Fruit fly (Drosophila melanogaster): ENCODE data around the gene tara.

Gene tara

DNA sequence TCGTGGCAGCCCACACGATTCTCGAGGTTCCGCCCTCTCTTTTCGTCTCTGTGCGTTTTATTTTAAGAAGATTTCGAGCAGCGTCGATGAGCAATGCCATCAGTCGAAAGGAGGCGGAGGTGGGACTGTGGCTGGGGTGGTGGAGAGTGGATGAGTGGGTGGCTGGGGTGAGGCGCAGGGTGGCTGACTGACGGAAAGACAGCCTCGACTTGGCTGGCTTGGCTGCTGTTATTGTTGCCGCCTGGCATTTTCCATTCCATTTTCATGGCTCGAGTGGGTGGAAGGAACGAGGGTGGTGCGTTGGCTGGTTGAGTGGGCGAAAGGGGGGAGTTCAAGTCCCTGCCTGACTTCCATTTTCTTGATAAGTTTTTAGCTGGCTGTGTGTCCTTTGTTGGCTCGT, 30.7 kb downstream of the tara start (continued):
- TF ChIP-seq CG15696 (tag; optimal IDR thresholded peaks at IDR 0.05) (no peak), CG3065 (GFP tag; optimal IDR thresholded peaks at IDR 0.05) (no peak), Sin3A (optimal IDR thresholded peaks at IDR 0.05) (no peak), mirr (GFP tag; optimal IDR thresholded peaks at IDR 0.05) (peak; percentile 18), CG12391 (tag; optimal IDR thresholded peaks at IDR 0.05) (no peak), her (GFP tag; optimal IDR thresholded peaks at IDR 0.05) (no peak), CrebB (tag; optimal IDR thresholded peaks at IDR 0.05) (no peak), CG2129 (GFP tag; IDR thresholded peaks at IDR 0.05; ENCODE audit: partially characterized antibody) (no peak), Lpt (GFP tag; optimal IDR thresholded peaks at IDR 0.05) (no peak), CG6654 (GFP tag; optimal IDR thresholded peaks at IDR 0.05) (no peak), seq (GFP tag; IDR thresholded peaks at IDR 0.05) (no peak; the same call in 1 of the 2 replicates), ato (GFP tag; IDR thresholded peaks at IDR 0.05; ENCODE audit: partially characterized antibody) (no peak), CG9215 (GFP tag; IDR thresholded peaks at IDR 0.05) (no peak), dmrt11E (tag; optimal IDR thresholded peaks at IDR 0.05) (no peak), slou (GFP tag; optimal IDR thresholded peaks at IDR 0.05) (no peak), inv (GFP tag; IDR thresholded peaks at IDR 0.05; ENCODE audit: partially characterized antibody) (no peak), Myb (GFP tag; optimal IDR thresholded peaks at IDR 0.05) (no peak), bbx (GFP tag; IDR thresholded peaks at IDR 0.05; ENCODE audit: partially characterized antibody) (0 out of 2 replicates have a peak, but pooled peaks have one; percentile 22), ewg (GFP tag; optimal IDR thresholded peaks at IDR 0.05) (no peak), gcm2 (GFP tag; optimal IDR thresholded peaks at IDR 0.05) (no peak), D19B (GFP tag; optimal IDR thresholded peaks at IDR 0.05) (no peak), CG7271 (tag; optimal IDR thresholded peaks at IDR 0.05) (no peak), Drgx (GFP tag; IDR thresholded peaks at IDR 0.05) (0 out of 2 replicates have a peak, but pooled peaks have one; percentile 13), Pdp1 (GFP tag; optimal IDR thresholded peaks at IDR 0.05) (no peak), z (GFP tag; IDR thresholded peaks at IDR 0.05) (no peak; the same call in 2 of the 3 replicates), Lhr (GFP tag; optimal IDR thresholded peaks at IDR 0.05) (no peak), CG4730 (GFP tag; IDR thresholded peaks at IDR 0.05) (no peak), Sox102F (GFP tag; optimal IDR thresholded peaks at IDR 0.05) (no peak), CG15011 (GFP tag; optimal IDR thresholded peaks at IDR 0.05) (no peak), fd64A (GFP tag; optimal IDR thresholded peaks at IDR 0.05) (no peak), pfk (GFP tag; optimal IDR thresholded peaks at IDR 0.05) (no peak), wdn (GFP tag; IDR thresholded peaks at IDR 0.05) (no peak), CG17612 (GFP tag; IDR thresholded peaks at IDR 0.05) (no peak), unc-4 (GFP tag; IDR thresholded peaks at IDR 0.05; ENCODE audit: partially characterized antibody) (no peak), NK7.1 (GFP tag; optimal IDR thresholded peaks at IDR 0.05) (no peak), dysf (GFP tag; IDR thresholded peaks at IDR 0.05) (no peak), CG30020 (tag; optimal IDR thresholded peaks at IDR 0.05) (no peak), CG13894 (tag; optimal IDR thresholded peaks at IDR 0.05) (peak; percentile 76), gro (GFP tag; optimal IDR thresholded peaks at IDR 0.05) (no peak), CG16813 (GFP tag; IDR thresholded peaks at IDR 0.05; ENCODE audit: partially characterized antibody) (0 out of 3 replicates have a peak, but pooled peaks have one; percentile 10), sim (GFP tag; IDR thresholded peaks at IDR 0.05) (no peak), bab2 (GFP tag; optimal IDR thresholded peaks at IDR 0.05) (no peak), CG10543 (GFP tag; optimal IDR thresholded peaks at IDR 0.05) (peak; percentile 91), tap (tag; optimal IDR thresholded peaks at IDR 0.05) (no peak), GATAe (GFP tag; conservative IDR thresholded peaks at IDR 0.05) (no peak), CG10209 (GFP tag; optimal IDR thresholded peaks at IDR 0.05) (no peak), C15 (GFP tag; IDR thresholded peaks at IDR 0.05) (no peak), croc (GFP tag; conservative IDR thresholded peaks at IDR 0.05) (no peak), Oaz (GFP tag; IDR thresholded peaks at IDR 0.05) (no peak), al (GFP tag; IDR thresholded peaks at IDR 0.05) (no peak), Sry-δ (GFP tag; optimal IDR thresholded peaks at IDR 0.05) (no peak)
